Worm (Caenorhabditis elegans): ENCODE measurements around the gene F46C5.10.

DNA sequence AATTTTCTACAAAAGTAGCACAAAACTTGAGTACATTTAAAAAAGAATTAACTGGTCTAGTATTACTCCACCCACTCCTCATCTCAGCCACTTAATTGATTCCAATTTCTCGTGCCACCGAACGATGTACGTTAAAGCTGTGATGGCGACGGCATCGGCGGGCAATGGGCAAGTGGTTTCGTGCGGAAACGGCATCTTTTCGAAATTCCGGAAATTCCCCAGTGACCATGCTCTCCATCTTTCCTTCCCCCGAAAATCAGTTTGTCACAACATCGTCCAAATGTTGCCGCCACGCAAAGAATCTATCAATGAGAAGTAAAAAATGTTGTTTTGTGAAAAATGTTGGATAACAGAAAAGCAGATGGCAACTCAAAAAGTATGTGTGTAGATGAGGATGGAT is 14.1 kb upstream of the F46C5.10 start:
- TF ChIP-seq W03F9.2 (tag; optimal IDR thresholded peaks at IDR 0.05) (no peak), him-1 (tag; optimal IDR thresholded peaks at IDR 0.05) (no peak)

Data from whole organism, L4/young adult.